Fruit fly (Drosophila melanogaster) Kc167 (cell line): Measurements from ENCODE around the gene Ser.

ENCODE experiments used
- Myc ChIP-seq: fragments of >200 bp; optimal IDR thresholded peaks from 2 replicates; lab custom pipeline; 2017; ENCODE audit warnings: missing external identifiers
- Sin3A ChIP-seq: fragments of >200 bp; optimal IDR thresholded peaks from 2 replicates; lab custom pipeline; 2018; ENCODE audit warnings: missing external identifiers
- h ChIP-seq: fragments of >200 bp; optimal IDR thresholded peaks from 3 replicates; lab custom pipeline; 2018; ENCODE audit warnings: missing external identifiers
- insv ChIP-seq: fragments of >200 bp; optimal IDR thresholded peaks from 3 replicates; lab custom pipeline; 2018; ENCODE audit warnings: missing external identifiers
- psq ChIP-seq: fragments of >200 bp; optimal IDR thresholded peaks from 2 replicates; lab custom pipeline; 2017; ENCODE audit warnings: missing external identifiers
- ttk ChIP-seq: sonication (Bioruptor generic); optimal IDR thresholded peaks from 2 replicates; lab custom pipeline; 2017; ENCODE audit warnings: missing external identifiers

Gene Ser

dm6 chr3R:27194106-27194505 lies at the start of gene Ser:
Ser (minus strand) TSS chr3R:27194267.
- TF ChIP-seq ttk (no peak), psq (lab: Kevin White, UChicago) (no peak), insv (lab: Kevin White, UChicago) (no peak), h (lab: Kevin White, UChicago) (no peak), Myc (lab: Kevin White, UChicago) (no peak), Sin3A (lab: Kevin White, UChicago) (no peak)

- TF ChIP-seq Sin3A (lab: Kevin White, UChicago) = no peak
- no peak for TF ChIP-seq ttk
- no peak for TF ChIP-seq Myc (lab: Kevin White, UChicago)
- TF ChIP-seq h (lab: Kevin White, UChicago) = no peak
- no peak for TF ChIP-seq insv (lab: Kevin White, UChicago)
- no peak for TF ChIP-seq psq (lab: Kevin White, UChicago)
These were observed 46.9 kb upstream of the Ser start, which contains the start of gene CG17991 for dm6 chr3R:27240967-27241366. CG17991 (plus strand) TSS chr3R:27241267.

dm6 chr3R:27238438-27239301 lies 44.6 kb upstream of the Ser start, which contains the start of the genes CG31064 and PolA2:
CG31064 (minus strand) TSS chr3R:27239085.
PolA2 (plus strand) TSS chr3R:27239163.
- TF ChIP-seq h (lab: Kevin White, UChicago) (no peak), Myc (lab: Kevin White, UChicago) (no peak), ttk (no peak), psq (lab: Kevin White, UChicago) (no peak), insv (lab: Kevin White, UChicago) (no peak), Sin3A (lab: Kevin White, UChicago) (no peak)

dm6 chr3R:27237980-27238379 lies 43.9 kb upstream of the Ser start:
- no peak for TF ChIP-seq psq (lab: Kevin White, UChicago)
- no peak for TF ChIP-seq h (lab: Kevin White, UChicago)
- no peak for TF ChIP-seq insv (lab: Kevin White, UChicago)
- no peak for TF ChIP-seq Myc (lab: Kevin White, UChicago)
- TF ChIP-seq Sin3A (lab: Kevin White, UChicago) = no peak
- no peak for TF ChIP-seq ttk

dm6 chr3R:27233398-27233797 lies 39.3 kb upstream of the Ser start, which contains the start of gene CG31068:
CG31068 (plus strand) TSS chr3R:27233698.
- TF ChIP-seq Sin3A (lab: Kevin White, UChicago) (no peak), insv (lab: Kevin White, UChicago) (no peak), ttk (no peak), psq (lab: Kevin White, UChicago) (no peak), h (lab: Kevin White, UChicago) (no peak), Myc (lab: Kevin White, UChicago) (no peak)

dm6 chr3R:27229368-27229767 lies 35.3 kb upstream of the Ser start, which contains the start of gene CG42814:
CG42814 (minus strand) TSS chr3R:27229468.
- no peak for TF ChIP-seq psq (lab: Kevin White, UChicago)
- no peak for TF ChIP-seq Sin3A (lab: Kevin White, UChicago)
- TF ChIP-seq Myc (lab: Kevin White, UChicago) = no peak
- TF ChIP-seq ttk = no peak
- TF ChIP-seq insv (lab: Kevin White, UChicago) = no peak
- no peak for TF ChIP-seq h (lab: Kevin White, UChicago)

- TF ChIP-seq ttk (no peak), h (lab: Kevin White, UChicago) (no peak), insv (lab: Kevin White, UChicago) (no peak), psq (lab: Kevin White, UChicago) (no peak)
These were observed 34.3 kb upstream of the Ser start, which contains the start of gene CG42813 for dm6 chr3R:27228342-27228741. CG42813 (minus strand) TSS chr3R:27228561.

dm6 chr3R:27226080-27226648 lies 32.1 kb upstream of the Ser start:
- no peak for TF ChIP-seq Myc (lab: Kevin White, UChicago)

dm6 chr3R:27225490-27225889 lies 31.4 kb upstream of the Ser start:
- no peak for TF ChIP-seq psq (lab: Kevin White, UChicago)
- TF ChIP-seq Myc (lab: Kevin White, UChicago) = no peak
- TF ChIP-seq ttk = no peak
- no peak for TF ChIP-seq Sin3A (lab: Kevin White, UChicago)
- TF ChIP-seq h (lab: Kevin White, UChicago) = no peak
- no peak for TF ChIP-seq insv (lab: Kevin White, UChicago)

dm6 chr3R:27224727-27225126 lies 30.7 kb upstream of the Ser start:
- TF ChIP-seq insv (lab: Kevin White, UChicago) = no peak
- no peak for TF ChIP-seq h (lab: Kevin White, UChicago)
- TF ChIP-seq Sin3A (lab: Kevin White, UChicago) = no peak
- TF ChIP-seq psq (lab: Kevin White, UChicago) = no peak
- no peak for TF ChIP-seq Myc (lab: Kevin White, UChicago)
- TF ChIP-seq ttk = no peak

- TF ChIP-seq Myc (lab: Kevin White, UChicago) (no peak), insv (lab: Kevin White, UChicago) (no peak)
These were observed 28.9 kb upstream of the Ser start for dm6 chr3R:27223012-27223411.
